Worm (Caenorhabditis elegans): ENCODE measurements around the gene appg-2.

DNA sequence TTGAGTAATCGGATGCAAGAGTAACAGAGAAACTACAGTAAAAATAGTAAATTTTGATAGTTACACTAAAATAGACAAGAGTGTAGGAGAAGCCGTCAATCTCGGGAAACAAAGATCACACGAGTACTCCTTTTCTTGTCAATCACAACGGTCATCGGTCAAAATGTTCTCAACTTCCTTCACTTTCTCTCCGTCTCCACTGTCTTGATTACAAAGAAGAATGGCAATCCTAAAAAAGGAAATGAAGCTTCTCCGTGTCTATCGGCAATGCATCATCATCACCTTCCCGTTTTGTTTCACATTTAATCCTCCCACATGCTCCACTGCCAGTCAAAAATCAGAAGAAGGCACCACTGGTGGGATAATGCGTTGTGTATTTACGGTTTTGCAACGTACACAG lies 1.2 kb upstream of the appg-2 start:
- TF ChIP-seq dao-5 (tag; optimal IDR thresholded peaks at IDR 0.05): no peak
- TF ChIP-seq him-1 (tag; optimal IDR thresholded peaks at IDR 0.05): no peak
- no peak for TF ChIP-seq W03F9.2 (tag; optimal IDR thresholded peaks at IDR 0.05)
